Worm (Caenorhabditis elegans) whole organism, young adult: ENCODE measurements around the gene E02C12.9.
A peak's percentile ranks its signal among the peaks of the same experiment; 100 is the strongest.

Experiments used
- B0261.1 ChIP-seq: sonication (generic microtip); optimal IDR thresholded peaks from 2 replicates; lab custom pipeline; 2016; ENCODE audit warnings: mild to moderate bottlenecking, missing genetic modification characterization, moderate library complexity, missing compliant biosample characterization
- B0336.3 ChIP-seq: fragments of 200-800 bp; sonication (Bioruptor generic); IDR thresholded peaks from 2 replicates; pipeline ENCODE4 v1.3.6; 2022; ENCODE audit warnings: missing genetic modification characterization, missing compliant biosample characterization
- C17E4.6 ChIP-seq: fragments of 200-800 bp; sonication (Bioruptor generic); IDR thresholded peaks from 2 replicates; pipeline ENCODE4 v1.3.6; 2022; ENCODE audit warnings: missing genetic modification reagents, missing genetic modification characterization, missing compliant biosample characterization
- F23B12.7 ChIP-seq: sonication (generic microtip); optimal IDR thresholded peaks from 2 replicates; lab custom pipeline; 2017; ENCODE audit warnings: missing genetic modification characterization, mild to moderate bottlenecking, missing compliant biosample characterization, antibody characterized with exemption, moderate library complexity; ENCODE audit not compliant: insufficient read depth
- F37B4.10 ChIP-seq: fragments of 200-800 bp; sonication (Bioruptor generic); IDR thresholded peaks from 2 replicates; pipeline ENCODE4 v1.3.6; 2022; ENCODE audit warnings: missing genetic modification characterization, missing compliant biosample characterization
- T07F8.4 ChIP-seq: sonication (generic microtip); optimal IDR thresholded peaks from 2 replicates; lab custom pipeline; 2016; ENCODE audit warnings: mild to moderate bottlenecking, missing genetic modification characterization, moderate library complexity, missing compliant biosample characterization
- Y56A3A.18 ChIP-seq: fragments of 200-800 bp; sonication (Bioruptor generic); IDR thresholded peaks from 2 replicates; pipeline ENCODE4 v1.3.6; 2022; ENCODE audit warnings: missing genetic modification reagents, missing genetic modification characterization, missing compliant biosample characterization
- attf-3 ChIP-seq: fragments of 200-800 bp; sonication (Bioruptor generic); conservative IDR thresholded peaks from 2 replicates; pipeline ENCODE4 v1.3.6; 2022; ENCODE audit warnings: missing genetic modification reagents, missing genetic modification characterization, missing compliant biosample characterization
- attf-5 ChIP-seq: fragments of 200-800 bp; sonication (Bioruptor generic); optimal IDR thresholded peaks from 2 replicates; lab custom pipeline; 2018; ENCODE audit warnings: mild to moderate bottlenecking, missing genetic modification characterization, missing compliant biosample characterization
- cebp-1 ChIP-seq, 2 experiments: fragments of 200-800 bp in 1 of 2; sonication (Bioruptor generic) in 1 of 2; sonication (generic microtip) in 1 of 2; IDR thresholded peaks in 1 of 2; optimal IDR thresholded peaks in 1 of 2; 2 replicates each; pipeline versions ENCODE4 v1.3.6 to Lab custom; 2017 to 2022; ENCODE audit warnings: missing compliant biosample characterization in 2 of 2, missing genetic modification characterization in 2 of 2, mild to moderate bottlenecking in 1 of 2, missing genetic modification reagents in 1 of 2, moderate library complexity in 1 of 2
- cebp-2 ChIP-seq: fragments of 200-800 bp; sonication (Bioruptor generic); IDR thresholded peaks from 2 replicates; pipeline ENCODE4 v1.3.6; 2022; ENCODE audit warnings: missing genetic modification characterization, missing compliant biosample characterization
- die-1 ChIP-seq: sonication (generic microtip); optimal IDR thresholded peaks from 2 replicates; lab custom pipeline; 2016; ENCODE audit warnings: missing genotype, mild to moderate bottlenecking, missing genetic modification characterization, missing compliant biosample characterization
- him-1 ChIP-seq: sonication (generic microtip); optimal IDR thresholded peaks from 2 replicates; lab custom pipeline; 2016; ENCODE audit warnings: missing genotype, missing genetic modification reagents, missing genetic modification characterization, missing compliant biosample characterization
- hmg-1.2 ChIP-seq: fragments of 200-800 bp; sonication (Bioruptor generic); IDR thresholded peaks from 2 replicates; pipeline ENCODE4 v1.3.6; 2022; ENCODE audit warnings: missing genetic modification reagents, missing genetic modification characterization, missing compliant biosample characterization
- hmg-20 ChIP-seq: fragments of 200-800 bp; sonication (Bioruptor generic); IDR thresholded peaks from 2 replicates; pipeline ENCODE4 v1.3.6; 2022; ENCODE audit warnings: missing genetic modification reagents, missing genetic modification characterization, missing compliant biosample characterization
- lin-26 ChIP-seq: fragments of 200-800 bp; sonication (Bioruptor generic); IDR thresholded peaks from 2 replicates; pipeline ENCODE4 v1.3.6; 2022; ENCODE audit warnings: missing genetic modification reagents, missing genetic modification characterization, missing compliant biosample characterization
- lsl-1 ChIP-seq: fragments of 200-800 bp; sonication (Bioruptor generic); optimal IDR thresholded peaks from 2 replicates; lab custom pipeline; 2018; ENCODE audit warnings: mild to moderate bottlenecking, missing genetic modification characterization, moderate library complexity, missing compliant biosample characterization
- madf-10 ChIP-seq: sonication (generic microtip); optimal IDR thresholded peaks from 2 replicates; lab custom pipeline; 2016; ENCODE audit warnings: mild to moderate bottlenecking, missing genetic modification characterization, missing compliant biosample characterization
- mes-4 ChIP-seq: sonication (generic microtip); optimal IDR thresholded peaks from 2 replicates; lab custom pipeline; 2016; ENCODE audit warnings: missing genotype, missing genetic modification characterization, missing compliant biosample characterization
- nhr-80 ChIP-seq: sonication (generic microtip); optimal IDR thresholded peaks from 2 replicates; lab custom pipeline; 2016; ENCODE audit warnings: missing genetic modification characterization, missing compliant biosample characterization
- pbrm-1 ChIP-seq: fragments of 200-800 bp; sonication (Bioruptor generic); IDR thresholded peaks from 2 replicates; pipeline ENCODE4 v1.3.6; 2022; ENCODE audit warnings: missing genetic modification reagents, missing genetic modification characterization, missing compliant biosample characterization
- repo-1 ChIP-seq: sonication (generic microtip); optimal IDR thresholded peaks from 2 replicates; lab custom pipeline; 2017; ENCODE audit warnings: mild to moderate bottlenecking, missing genetic modification characterization, missing compliant biosample characterization
- rpc-1 ChIP-seq, 2 experiments: fragments of 150-350 bp in 1 of 2; sonication (generic microtip) in 1 of 2; optimal IDR thresholded peaks; 2 replicates each; lab custom pipeline; 2014 to 2018; ENCODE audit warnings: missing biosample characterization in 1 of 2, missing genetic modification characterization in 1 of 2, missing genetic modification reagents in 1 of 2, missing genotype in 1 of 2
- snpc-1.1 ChIP-seq: sonication (generic microtip); optimal IDR thresholded peaks from 2 replicates; lab custom pipeline; 2017; ENCODE audit warnings: missing genetic modification characterization, mild to moderate bottlenecking, missing compliant biosample characterization, antibody characterized with exemption, moderate library complexity, missing genotype, missing genetic modification reagents; ENCODE audit not compliant: insufficient read depth
- snpc-4 ChIP-seq, 5 experiments: fragments of 150-350 bp in 1 of 5; sonication (generic microtip) in 4 of 5; optimal IDR thresholded peaks; 2 replicates each; lab custom pipeline; 2014 to 2018; ENCODE audit warnings: missing genetic modification characterization in 5 of 5, missing biosample characterization in 3 of 5, antibody characterized with exemption in 2 of 5, mild to moderate bottlenecking in 2 of 5, missing compliant biosample characterization in 2 of 5, missing genotype in 2 of 5, moderate library complexity in 2 of 5, missing genetic modification reagents in 1 of 5
- tbp1 ChIP-seq: fragments of 200-800 bp; sonication (Bioruptor generic); optimal IDR thresholded peaks from 2 replicates; lab custom pipeline; 2018; ENCODE audit warnings: mild to moderate bottlenecking, missing genetic modification characterization, missing compliant biosample characterization
- ztf-26 ChIP-seq: sonication (generic microtip); optimal IDR thresholded peaks from 2 replicates; lab custom pipeline; 2017; ENCODE audit warnings: missing genetic modification characterization, missing compliant biosample characterization
- ztf-3 ChIP-seq: fragments of 200-800 bp; sonication (Bioruptor generic); optimal IDR thresholded peaks from 2 replicates; lab custom pipeline; 2018; ENCODE audit warnings: mild to moderate bottlenecking, missing genetic modification characterization, missing compliant biosample characterization

E02C12.9 gene

ce11 chrV:9406890-9407289 lies 31.6 kb upstream of the E02C12.9 start:
- TF ChIP-seq attf-3 (GFP tag; lab: Robert Waterston, UW) (no peak), B0261.1 (tag; lab: Kevin White, UChicago) (peak; percentile 63), pbrm-1 (GFP tag; lab: Robert Waterston, UW) (0 out of 2 replicates have a peak, but pooled peaks have one; percentile 25), mes-4 (no peak), snpc-4 (GFP tag; optimal IDR thresholded peaks at IDR 0.05; lab: Kevin White, UChicago) (no peak), snpc-4 (tag; optimal IDR thresholded peaks at IDR 0.05; lab: Kevin White, UChicago) (peak in 1 of 4 experiments; percentile 44), hmg-1.2 (GFP tag; lab: Robert Waterston, UW) (peak; percentile 42; the same call in 1 of the 2 replicates), tbp1 (GFP tag; lab: Kevin White, UChicago) (peak; percentile 89), F23B12.7 (tag; lab: Kevin White, UChicago) (peak; percentile 39), rpc-1 (optimal IDR thresholded peaks at IDR 0.05; lab: Kevin White, UChicago) (peak; percentile 54), rpc-1 (tag; optimal IDR thresholded peaks at IDR 0.05; lab: Kevin White, UChicago) (peak; percentile 84), madf-10 (tag; lab: Kevin White, UChicago) (no peak), lsl-1 (GFP tag; lab: Kevin White, UChicago) (peak; percentile 6), die-1 (tag; lab: Kevin White, UChicago) (peak; percentile 40), cebp-2 (GFP tag; lab: Robert Waterston, UW) (no peak), him-1 (tag; lab: Kevin White, UChicago) (peak; percentile 82), nhr-80 (tag; lab: Kevin White, UChicago) (peak; percentile 1)
- TF ChIP-seq, all 124 proteins: peak for 11

- TF ChIP-seq lin-26 (GFP tag; lab: Robert Waterston, UW) (no peak), ztf-26 (tag; lab: Kevin White, UChicago) (no peak), T07F8.4 (no peak), hmg-20 (GFP tag; lab: Robert Waterston, UW) (no peak), C17E4.6 (GFP tag; lab: Robert Waterston, UW) (no peak), repo-1 (tag; lab: Kevin White, UChicago) (no peak), F37B4.10 (GFP tag; lab: Robert Waterston, UW) (no peak), attf-5 (GFP tag; lab: Kevin White, UChicago) (no peak), B0261.1 (tag; lab: Kevin White, UChicago) (no peak)
Observed at ce11 chrV:9399886-9400373, 24.7 kb upstream of the E02C12.9 start, which contains the start of gene trpp-4. trpp-4 (plus strand) TSS chrV:9400327.

- TF ChIP-seq snpc-1.1 (no peak), cebp-1 (GFP tag; IDR thresholded peaks at IDR 0.05; lab: Robert Waterston, UW) (no peak), cebp-1 (tag; optimal IDR thresholded peaks at IDR 0.05; lab: Kevin White, UChicago) (peak; percentile 41)
Observed at ce11 chrV:9394938-9395639, 19.8 kb upstream of the E02C12.9 start.

- no peak for TF ChIP-seq ztf-3 (GFP tag; lab: Kevin White, UChicago)
- TF ChIP-seq snpc-4 (GFP tag; optimal IDR thresholded peaks at IDR 0.05; lab: Kevin White, UChicago) = peak; percentile 63
- TF ChIP-seq snpc-4 (tag; optimal IDR thresholded peaks at IDR 0.05; lab: Kevin White, UChicago) = peak; percentile 71 to 94 (median 87)
- TF ChIP-seq snpc-1.1 = peak; percentile 86
- TF ChIP-seq hmg-1.2 (GFP tag; lab: Robert Waterston, UW) = peak; percentile 83
- TF ChIP-seq B0336.3 = no peak
- TF ChIP-seq Y56A3A.18 (GFP tag; lab: Robert Waterston, UW) = no peak
- no peak for TF ChIP-seq cebp-2 (GFP tag; lab: Robert Waterston, UW)
- TF ChIP-seq, all 124 proteins: peak for 3
Observed at ce11 chrV:9391959-9392358, 16.7 kb upstream of the E02C12.9 start.
